Worm (Caenorhabditis elegans) whole organism, midembryonic: ENCODE measurements around the gene T09F5.1.

Source experiments
- ztf-23 ChIP-seq: fragments of 200-800 bp; sonication (Bioruptor generic); IDR thresholded peaks from 2 replicates; pipeline ENCODE4 v1.3.6; 2022; ENCODE audit warnings: missing genetic modification reagents, missing genetic modification characterization, missing compliant biosample characterization
- ztf-29 ChIP-seq: fragments of 200-800 bp; sonication (Bioruptor generic); IDR thresholded peaks from 2 replicates; pipeline ENCODE4 v1.3.6; 2022; ENCODE audit warnings: missing genetic modification reagents, missing genetic modification characterization, missing compliant biosample characterization

DNA sequence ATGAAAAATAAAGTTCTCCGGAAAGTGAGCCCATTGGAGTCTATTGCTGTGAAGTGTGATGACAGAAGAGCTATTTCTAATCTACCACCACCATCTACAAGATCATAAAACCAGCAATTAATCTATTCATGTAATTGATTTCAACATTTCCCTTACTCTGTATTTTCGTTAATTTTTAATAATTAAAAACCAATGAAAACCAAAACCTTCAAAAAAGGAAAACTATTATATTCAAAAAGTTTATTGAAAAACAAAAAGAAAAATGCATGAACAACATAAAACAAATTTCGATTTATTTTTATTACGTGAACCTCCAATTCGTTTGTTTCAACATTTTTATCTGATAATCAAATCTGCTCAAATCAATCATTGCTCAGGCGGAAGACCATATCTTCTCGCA lies 49.5 kb upstream of the T09F5.1 start, which contains the start of gene C01G10.1:
- TF ChIP-seq ztf-23 (no peak), ztf-29 (no peak)
